Worm (Caenorhabditis elegans) whole organism, L4 larva: ENCODE measurements around the gene F38B2.4.

ENCODE experiments used
- ceh-82 ChIP-seq: sonication (generic microtip); optimal IDR thresholded peaks from 2 replicates; lab custom pipeline; 2017; ENCODE audit warnings: missing biosample characterization, missing genetic modification characterization
- hlh-11 ChIP-seq: fragments of 200-800 bp; sonication (Bioruptor generic); optimal IDR thresholded peaks from 2 replicates; lab custom pipeline; 2018; ENCODE audit warnings: mild to moderate bottlenecking, missing genetic modification characterization, missing compliant biosample characterization
- lin-1 ChIP-seq: fragments of 200-800 bp; sonication (Bioruptor generic); IDR thresholded peaks from 2 replicates; pipeline ENCODE4 v1.3.6; 2022; ENCODE audit warnings: missing genetic modification reagents, missing genetic modification characterization, missing compliant biosample characterization
- nhr-111 ChIP-seq: fragments of 200-800 bp; sonication (Bioruptor generic); optimal IDR thresholded peaks from 2 replicates; lab custom pipeline; 2018; ENCODE audit warnings: mild to moderate bottlenecking, missing genetic modification characterization, missing compliant biosample characterization
- nhr-237 ChIP-seq: sonication (generic microtip); optimal IDR thresholded peaks from 2 replicates; lab custom pipeline; 2017; ENCODE audit warnings: missing biosample characterization, missing genetic modification characterization
- nhr-48 ChIP-seq: sonication (generic microtip); optimal IDR thresholded peaks from 2 replicates; lab custom pipeline; 2016; ENCODE audit warnings: mild to moderate bottlenecking, missing genetic modification characterization, missing compliant biosample characterization
- set-16 ChIP-seq: fragments of 200-800 bp; sonication (Bioruptor generic); IDR thresholded peaks from 2 replicates; pipeline ENCODE4 v1.3.6; 2022; ENCODE audit warnings: missing genetic modification reagents, missing genetic modification characterization, missing compliant biosample characterization
- snpc-4 ChIP-seq: fragments of 150-350 bp; optimal IDR thresholded peaks from 2 replicates; lab custom pipeline; 2014; ENCODE audit warnings: missing biosample characterization, missing genetic modification characterization
- tag-97 ChIP-seq: fragments of 200-800 bp; sonication (Bioruptor generic); IDR thresholded peaks from 2 replicates; pipeline ENCODE4 v1.3.6; 2022; ENCODE audit warnings: missing genetic modification characterization, missing compliant biosample characterization
- unc-39 ChIP-seq: sonication (generic microtip); optimal IDR thresholded peaks from 2 replicates; lab custom pipeline; 2017; ENCODE audit warnings: missing biosample characterization, missing genetic modification characterization

DNA sequence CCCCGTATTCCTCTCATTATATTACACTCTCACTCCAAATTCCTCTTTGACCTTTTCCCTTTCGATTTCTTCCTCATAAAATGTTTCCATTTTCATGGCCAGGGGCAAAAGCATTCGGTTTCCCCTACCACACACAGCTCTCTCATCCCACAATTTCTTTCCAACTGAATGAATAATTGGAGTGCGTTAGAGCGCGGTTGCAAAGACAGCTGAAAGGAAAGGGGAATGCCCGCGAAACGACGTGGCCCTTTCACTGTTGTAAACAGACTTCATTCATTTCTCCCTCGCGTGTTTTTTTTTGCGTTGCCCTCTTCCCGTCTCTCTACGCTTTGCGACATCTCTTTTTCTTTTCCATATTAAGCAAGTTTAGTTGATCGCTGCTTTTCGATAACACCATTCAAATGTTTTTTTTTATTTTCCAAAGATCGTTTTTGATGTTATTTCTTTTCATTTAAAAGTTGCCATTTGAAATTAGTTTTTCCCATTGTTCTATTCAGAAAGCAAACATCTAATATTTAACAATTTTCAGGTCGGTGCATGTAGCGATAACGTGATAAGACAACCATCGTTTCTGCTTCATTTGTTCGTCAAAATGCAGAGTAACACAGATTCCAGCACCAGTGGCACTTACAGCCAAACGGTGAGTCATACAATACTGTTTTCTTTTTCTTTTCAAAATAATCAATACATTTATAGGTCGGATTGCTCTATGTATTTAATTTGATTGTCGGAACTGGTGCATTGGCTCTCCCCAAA, 25.0 kb downstream of the F38B2.4 start, which contains the start of gene C03A3.2:
- TF ChIP-seq hlh-11 (peak; percentile 89), unc-39 (tag; lab: Kevin White, UChicago) (no peak), nhr-48 (no peak), ceh-82 (no peak), snpc-4 (tag; lab: Kevin White, UChicago) (no peak), set-16 (GFP tag; lab: Robert Waterston, UW) (no peak), lin-1 (GFP tag; lab: Robert Waterston, UW) (no peak), nhr-111 (GFP tag; lab: Kevin White, UChicago) (no peak), nhr-237 (tag; lab: Kevin White, UChicago) (no peak), tag-97 (GFP tag; lab: Robert Waterston, UW) (no peak)
